1 fruit fly cellular context compared by ENCODE assay signal in genomic region chr3R:30718442-30718841, dm6.
A peak's percentile ranks its signal among the peaks of the same experiment; 100 is the strongest.
TF ChIP-seq lines count a peak whose summit lies in the region.

No protein-coding gene starts in this region.

TF ChIP-seq in whole organism, embryonic, 481 proteins besides CTCF, POLR2A, EP300 and RAD21 (continued from another document and continues in another):
- TF ChIP-seq CG7372 (GFP tag; IDR thresholded peaks at IDR 0.05; lab: Robert Waterston, UW): no peak
- TF ChIP-seq CG34224 (GFP tag; IDR thresholded peaks at IDR 0.05; lab: Robert Waterston, UW; ENCODE audit: partially characterized antibody): no peak
- TF ChIP-seq Dip2 (GFP tag; IDR thresholded peaks at IDR 0.05; lab: Robert Waterston, UW): no peak
- TF ChIP-seq eve (GFP tag; optimal IDR thresholded peaks at IDR 0.05; lab: Kevin White, UChicago): no peak
- no peak for TF ChIP-seq CG43689 (GFP tag; IDR thresholded peaks at IDR 0.05; lab: Robert Waterston, UW)
- no peak for TF ChIP-seq Dref (GFP tag; IDR thresholded peaks at IDR 0.05; lab: Robert Waterston, UW)
- no peak for TF ChIP-seq crol (GFP tag; IDR thresholded peaks at IDR 0.05; lab: Robert Waterston, UW)
- TF ChIP-seq tgo (GFP tag; IDR thresholded peaks at IDR 0.05; lab: Robert Waterston, UW): peak; percentile 37; the same call in 1 of the 3 replicates
- no peak for TF ChIP-seq scrt (GFP tag; optimal IDR thresholded peaks at IDR 0.05; lab: Kevin White, UChicago)
- no peak for TF ChIP-seq pfk (GFP tag; optimal IDR thresholded peaks at IDR 0.05; lab: Kevin White, UChicago)
- no peak for TF ChIP-seq Dp (GFP tag; optimal IDR thresholded peaks at IDR 0.05; lab: Kevin White, UChicago)
- no peak for TF ChIP-seq CG7745 (tag; optimal IDR thresholded peaks at IDR 0.05; lab: Kevin White, UChicago)
- no peak for TF ChIP-seq chinmo (GFP tag; IDR thresholded peaks at IDR 0.05; lab: Robert Waterston, UW; ENCODE audit: partially characterized antibody)
- no peak for TF ChIP-seq CG34376 (GFP tag; optimal IDR thresholded peaks at IDR 0.05; lab: Kevin White, UChicago)
- no peak for TF ChIP-seq Lim3 (GFP tag; IDR thresholded peaks at IDR 0.05; lab: Robert Waterston, UW)
- no peak for TF ChIP-seq gcm2 (GFP tag; optimal IDR thresholded peaks at IDR 0.05; lab: Kevin White, UChicago)
- TF ChIP-seq CG6683 (GFP tag; optimal IDR thresholded peaks at IDR 0.05; lab: Kevin White, UChicago): no peak
- TF ChIP-seq Blimp-1 (GFP tag; optimal IDR thresholded peaks at IDR 0.05; lab: Kevin White, UChicago): peak; percentile 41
- no peak for TF ChIP-seq Drgx (GFP tag; IDR thresholded peaks at IDR 0.05; lab: Robert Waterston, UW)
- no peak for TF ChIP-seq Bteb2 (GFP tag; optimal IDR thresholded peaks at IDR 0.05; lab: Kevin White, UChicago)
- TF ChIP-seq sens-2 (GFP tag; IDR thresholded peaks at IDR 0.05; lab: Robert Waterston, UW): 0 out of 2 replicates have a peak, but pooled peaks have one; percentile 15
- TF ChIP-seq pros (GFP tag; optimal IDR thresholded peaks at IDR 0.05; lab: Kevin White, UChicago): no peak
- no peak for TF ChIP-seq CG10274 (GFP tag; optimal IDR thresholded peaks at IDR 0.05; lab: Kevin White, UChicago)
- TF ChIP-seq ham (GFP tag; IDR thresholded peaks at IDR 0.05; lab: Robert Waterston, UW): no peak
- no peak for TF ChIP-seq Ada2b (GFP tag; IDR thresholded peaks at IDR 0.05; lab: Robert Waterston, UW)
- TF ChIP-seq Xbp1 (GFP tag; optimal IDR thresholded peaks at IDR 0.05; lab: Kevin White, UChicago): peak; percentile 16
- TF ChIP-seq Ptx1 (GFP tag; IDR thresholded peaks at IDR 0.05; lab: Robert Waterston, UW): peak; percentile 54; the same call in 1 of the 2 replicates
- no peak for TF ChIP-seq MESR4 (GFP tag; optimal IDR thresholded peaks at IDR 0.05; lab: Kevin White, UChicago)
- TF ChIP-seq CG14710 (tag; optimal IDR thresholded peaks at IDR 0.05; lab: Kevin White, UChicago): peak; percentile 14
- no peak for TF ChIP-seq CG6272 (GFP tag; IDR thresholded peaks at IDR 0.05; lab: Robert Waterston, UW)
- TF ChIP-seq abd-A (tag; optimal IDR thresholded peaks at IDR 0.05; lab: Kevin White, UChicago): no peak
- no peak for TF ChIP-seq CG10147 (GFP tag; optimal IDR thresholded peaks at IDR 0.05; lab: Kevin White, UChicago)
- TF ChIP-seq sisA (GFP tag; IDR thresholded peaks at IDR 0.05; lab: Robert Waterston, UW): 0 out of 2 replicates have a peak, but pooled peaks have one; percentile 24
- no peak for TF ChIP-seq ftz-f1 (GFP tag; optimal IDR thresholded peaks at IDR 0.05; lab: Kevin White, UChicago)
- TF ChIP-seq CkIIα-i1 (GFP tag; IDR thresholded peaks at IDR 0.05; lab: Robert Waterston, UW): no peak
- TF ChIP-seq BEAF-32 (GFP tag; optimal IDR thresholded peaks at IDR 0.05; lab: Kevin White, UChicago): no peak
- TF ChIP-seq CG14441 (GFP tag; IDR thresholded peaks at IDR 0.05; lab: Robert Waterston, UW): no peak
- no peak for TF ChIP-seq Elba2 (GFP tag; optimal IDR thresholded peaks at IDR 0.05; lab: Kevin White, UChicago)
- no peak for TF ChIP-seq gce (GFP tag; IDR thresholded peaks at IDR 0.05; lab: Robert Waterston, UW)
- 0 out of 2 replicates have a peak, but pooled peaks have one; percentile 43 for TF ChIP-seq ap (GFP tag; IDR thresholded peaks at IDR 0.05; lab: Robert Waterston, UW)
- TF ChIP-seq CG8089 (GFP tag; optimal IDR thresholded peaks at IDR 0.05; lab: Kevin White, UChicago): no peak
- TF ChIP-seq Side (GFP tag; optimal IDR thresholded peaks at IDR 0.05; lab: Kevin White, UChicago): no peak
- TF ChIP-seq C15 (GFP tag; IDR thresholded peaks at IDR 0.05; lab: Robert Waterston, UW): no peak
- TF ChIP-seq CG3281 (GFP tag; optimal IDR thresholded peaks at IDR 0.05; lab: Kevin White, UChicago): no peak
- no peak for TF ChIP-seq usp (GFP tag; optimal IDR thresholded peaks at IDR 0.05; lab: Kevin White, UChicago)
- TF ChIP-seq NC2β (GFP tag; optimal IDR thresholded peaks at IDR 0.05; lab: Kevin White, UChicago): no peak
- no peak for TF ChIP-seq Atf6 (GFP tag; IDR thresholded peaks at IDR 0.05; lab: Robert Waterston, UW)
- no peak for TF ChIP-seq vfl (GFP tag; optimal IDR thresholded peaks at IDR 0.05; lab: Kevin White, UChicago)
- no peak for TF ChIP-seq CG10543 (GFP tag; optimal IDR thresholded peaks at IDR 0.05; lab: Kevin White, UChicago)
- no peak for TF ChIP-seq CG7786 (GFP tag; optimal IDR thresholded peaks at IDR 0.05; lab: Kevin White, UChicago)
- no peak for TF ChIP-seq ems (GFP tag; optimal IDR thresholded peaks at IDR 0.05; lab: Kevin White, UChicago)
- TF ChIP-seq CG17328 (GFP tag; IDR thresholded peaks at IDR 0.05; lab: Robert Waterston, UW): peak; percentile 50
- no peak for TF ChIP-seq Nf-YA (GFP tag; IDR thresholded peaks at IDR 0.05; lab: Robert Waterston, UW)
- TF ChIP-seq lbe (GFP tag; optimal IDR thresholded peaks at IDR 0.05; lab: Kevin White, UChicago): no peak
- no peak for TF ChIP-seq tio (GFP tag; optimal IDR thresholded peaks at IDR 0.05; lab: Kevin White, UChicago)
- TF ChIP-seq CG7271 (tag; optimal IDR thresholded peaks at IDR 0.05; lab: Kevin White, UChicago): no peak
- TF ChIP-seq fu2 (GFP tag; optimal IDR thresholded peaks at IDR 0.05; lab: Kevin White, UChicago): no peak
- no peak for TF ChIP-seq Chrac-16 (GFP tag; optimal IDR thresholded peaks at IDR 0.05; lab: Kevin White, UChicago)
- TF ChIP-seq D (optimal IDR thresholded peaks at IDR 0.05; lab: Kevin White, UChicago): no peak
- no peak for TF ChIP-seq D (GFP tag; optimal IDR thresholded peaks at IDR 0.05; lab: Kevin White, UChicago)
- peak; percentile 46 for TF ChIP-seq dmrt11E (tag; optimal IDR thresholded peaks at IDR 0.05; lab: Kevin White, UChicago)
- TF ChIP-seq CG30020 (tag; optimal IDR thresholded peaks at IDR 0.05; lab: Kevin White, UChicago): no peak
- no peak for TF ChIP-seq CG6854 (GFP tag; optimal IDR thresholded peaks at IDR 0.05; lab: Kevin White, UChicago)
- TF ChIP-seq CG8281 (tag; optimal IDR thresholded peaks at IDR 0.05; lab: Kevin White, UChicago): no peak
- TF ChIP-seq btn (GFP tag; optimal IDR thresholded peaks at IDR 0.05; lab: Kevin White, UChicago): no peak
- no peak for TF ChIP-seq CG31224 (GFP tag; IDR thresholded peaks at IDR 0.05; lab: Robert Waterston, UW)
- TF ChIP-seq CG2678 (tag; optimal IDR thresholded peaks at IDR 0.05; lab: Kevin White, UChicago): peak; percentile 33
- TF ChIP-seq CG12219 (GFP tag; optimal IDR thresholded peaks at IDR 0.05; lab: Kevin White, UChicago): peak; percentile 8
- TF ChIP-seq trh (GFP tag; optimal IDR thresholded peaks at IDR 0.05; lab: Kevin White, UChicago): no peak
- no peak for TF ChIP-seq mirr (GFP tag; optimal IDR thresholded peaks at IDR 0.05; lab: Kevin White, UChicago)
- no peak for TF ChIP-seq lola (GFP tag; optimal IDR thresholded peaks at IDR 0.05; lab: Kevin White, UChicago)
- TF ChIP-seq CG17361 (GFP tag; IDR thresholded peaks at IDR 0.05; lab: Robert Waterston, UW): no peak
- TF ChIP-seq Bdp1 (GFP tag; optimal IDR thresholded peaks at IDR 0.05; lab: Kevin White, UChicago): no peak
- TF ChIP-seq Asciz (GFP tag; optimal IDR thresholded peaks at IDR 0.05; lab: Kevin White, UChicago): no peak
- TF ChIP-seq Hmr (GFP tag; optimal IDR thresholded peaks at IDR 0.05; lab: Kevin White, UChicago): no peak
- TF ChIP-seq ken (GFP tag; IDR thresholded peaks at IDR 0.05; lab: Robert Waterston, UW): no peak
- no peak for TF ChIP-seq CG18619 (GFP tag; optimal IDR thresholded peaks at IDR 0.05; lab: Kevin White, UChicago)
- TF ChIP-seq Ssrp (tag; optimal IDR thresholded peaks at IDR 0.05; lab: Kevin White, UChicago): no peak
- no peak for TF ChIP-seq CG31365 (tag; optimal IDR thresholded peaks at IDR 0.05; lab: Kevin White, UChicago)
- TF ChIP-seq CG13424 (tag; optimal IDR thresholded peaks at IDR 0.05; lab: Kevin White, UChicago): peak; percentile 8
- no peak for TF ChIP-seq CG9797 (GFP tag; optimal IDR thresholded peaks at IDR 0.05; lab: Kevin White, UChicago)
- TF ChIP-seq Trl (optimal IDR thresholded peaks at IDR 0.05; lab: Kevin White, UChicago): no peak
- TF ChIP-seq Trl (GFP tag; optimal IDR thresholded peaks at IDR 0.05; lab: Kevin White, UChicago): no peak
- no peak for TF ChIP-seq CG13123 (GFP tag; optimal IDR thresholded peaks at IDR 0.05; lab: Kevin White, UChicago)
- no peak for TF ChIP-seq CG8359 (GFP tag; optimal IDR thresholded peaks at IDR 0.05; lab: Kevin White, UChicago; ENCODE audit: borderline replicate concordance)
- TF ChIP-seq Sox102F (GFP tag; optimal IDR thresholded peaks at IDR 0.05; lab: Kevin White, UChicago): peak; percentile 43
- no peak for TF ChIP-seq bbx (GFP tag; IDR thresholded peaks at IDR 0.05; lab: Robert Waterston, UW; ENCODE audit: partially characterized antibody)
- no peak for TF ChIP-seq hbn (GFP tag; IDR thresholded peaks at IDR 0.05; lab: Robert Waterston, UW; ENCODE audit: partially characterized antibody)
- peak; percentile 91 for TF ChIP-seq Hey (tag; optimal IDR thresholded peaks at IDR 0.05; lab: Kevin White, UChicago)
- TF ChIP-seq Mrtf (GFP tag; IDR thresholded peaks at IDR 0.05; lab: Robert Waterston, UW): no peak
- TF ChIP-seq tup (GFP tag; optimal IDR thresholded peaks at IDR 0.05; lab: Kevin White, UChicago): no peak
- TF ChIP-seq ERR (GFP tag; optimal IDR thresholded peaks at IDR 0.05; lab: Kevin White, UChicago): no peak
- no peak for TF ChIP-seq pho (GFP tag; optimal IDR thresholded peaks at IDR 0.05; lab: Kevin White, UChicago)
- TF ChIP-seq D19A (tag; optimal IDR thresholded peaks at IDR 0.05; lab: Kevin White, UChicago): peak; percentile 32
- peak; percentile 48; the same call in 1 of the 2 replicates for TF ChIP-seq sob (GFP tag; IDR thresholded peaks at IDR 0.05; lab: Robert Waterston, UW)
- 0 out of 3 replicates have a peak, but pooled peaks have one; percentile 20 for TF ChIP-seq CG14050 (GFP tag; IDR thresholded peaks at IDR 0.05; lab: Robert Waterston, UW)
- TF ChIP-seq vvl (GFP tag; IDR thresholded peaks at IDR 0.05; lab: Robert Waterston, UW): peak; percentile 63
- TF ChIP-seq emc (GFP tag; optimal IDR thresholded peaks at IDR 0.05; lab: Kevin White, UChicago): no peak
- no peak for TF ChIP-seq CG11696 (GFP tag; IDR thresholded peaks at IDR 0.05; lab: Robert Waterston, UW)
- no peak for TF ChIP-seq dimm (GFP tag; IDR thresholded peaks at IDR 0.05; lab: Robert Waterston, UW)
- peak; percentile 65 for TF ChIP-seq Xrp1 (GFP tag; IDR thresholded peaks at IDR 0.05; lab: Robert Waterston, UW)
- TF ChIP-seq CG1832 (GFP tag; optimal IDR thresholded peaks at IDR 0.05; lab: Kevin White, UChicago): no peak
- no peak for TF ChIP-seq CG8944 (GFP tag; optimal IDR thresholded peaks at IDR 0.05; lab: Kevin White, UChicago)
- no peak for TF ChIP-seq CG10565 (GFP tag; optimal IDR thresholded peaks at IDR 0.05; lab: Kevin White, UChicago)
- TF ChIP-seq HHEX (GFP tag; optimal IDR thresholded peaks at IDR 0.05; lab: Kevin White, UChicago): no peak
- no peak for TF ChIP-seq tin (GFP tag; optimal IDR thresholded peaks at IDR 0.05; lab: Kevin White, UChicago)
- TF ChIP-seq CG1024 (GFP tag; IDR thresholded peaks at IDR 0.05; lab: Robert Waterston, UW): no peak
- no peak for TF ChIP-seq CG3163 (GFP tag; optimal IDR thresholded peaks at IDR 0.05; lab: Kevin White, UChicago)
- TF ChIP-seq Usf (GFP tag; optimal IDR thresholded peaks at IDR 0.05; lab: Kevin White, UChicago): no peak
- TF ChIP-seq CG7928 (GFP tag; optimal IDR thresholded peaks at IDR 0.05; lab: Kevin White, UChicago): no peak
- no peak for TF ChIP-seq CG6654 (GFP tag; optimal IDR thresholded peaks at IDR 0.05; lab: Kevin White, UChicago)
- TF ChIP-seq z (GFP tag; IDR thresholded peaks at IDR 0.05; lab: Robert Waterston, UW): no peak
- no peak for TF ChIP-seq CG3065 (GFP tag; optimal IDR thresholded peaks at IDR 0.05; lab: Kevin White, UChicago)
- TF ChIP-seq CG6175 (GFP tag; IDR thresholded peaks at IDR 0.05; lab: Robert Waterston, UW): no peak
- TF ChIP-seq CG3407 (GFP tag; optimal IDR thresholded peaks at IDR 0.05; lab: Kevin White, UChicago): peak; percentile 32
- TF ChIP-seq bcd (GFP tag; optimal IDR thresholded peaks at IDR 0.05; lab: Kevin White, UChicago): no peak
- TF ChIP-seq dpn (GFP tag; optimal IDR thresholded peaks at IDR 0.05; lab: Kevin White, UChicago): no peak
- no peak for TF ChIP-seq CG11085 (GFP tag; IDR thresholded peaks at IDR 0.05; lab: Robert Waterston, UW)
- no peak for TF ChIP-seq seq (GFP tag; IDR thresholded peaks at IDR 0.05; lab: Robert Waterston, UW)
- no peak for TF ChIP-seq nerfin-2 (GFP tag; IDR thresholded peaks at IDR 0.05; lab: Robert Waterston, UW; ENCODE audit: partially characterized antibody)
- no peak for TF ChIP-seq da (GFP tag; optimal IDR thresholded peaks at IDR 0.05; lab: Kevin White, UChicago)
- peak; percentile 50 for TF ChIP-seq gem (tag; optimal IDR thresholded peaks at IDR 0.05; lab: Kevin White, UChicago)
- TF ChIP-seq CG7839 (tag; optimal IDR thresholded peaks at IDR 0.05; lab: Kevin White, UChicago): peak; percentile 30
- TF ChIP-seq CG17186 (GFP tag; optimal IDR thresholded peaks at IDR 0.05; lab: Kevin White, UChicago): no peak
- no peak for TF ChIP-seq psq (GFP tag; optimal IDR thresholded peaks at IDR 0.05; lab: Kevin White, UChicago)
- no peak for TF ChIP-seq sc (optimal IDR thresholded peaks at IDR 0.05; lab: Kevin White, UChicago)
- TF ChIP-seq sc (GFP tag; optimal IDR thresholded peaks at IDR 0.05; lab: Kevin White, UChicago): peak; percentile 8
- TF ChIP-seq gro (GFP tag; optimal IDR thresholded peaks at IDR 0.05; lab: Kevin White, UChicago): no peak
- TF ChIP-seq CG30403 (GFP tag; optimal IDR thresholded peaks at IDR 0.05; lab: Kevin White, UChicago): peak; percentile 14
- no peak for TF ChIP-seq Lhr (GFP tag; optimal IDR thresholded peaks at IDR 0.05; lab: Kevin White, UChicago)
- no peak for TF ChIP-seq trem (tag; optimal IDR thresholded peaks at IDR 0.05; lab: Kevin White, UChicago)
- TF ChIP-seq CG5180 (GFP tag; optimal IDR thresholded peaks at IDR 0.05; lab: Kevin White, UChicago): no peak
- TF ChIP-seq Hr78 (GFP tag; optimal IDR thresholded peaks at IDR 0.05; lab: Kevin White, UChicago): no peak
- TF ChIP-seq wdn (GFP tag; IDR thresholded peaks at IDR 0.05; lab: Robert Waterston, UW): no peak
- TF ChIP-seq prd (optimal IDR thresholded peaks at IDR 0.05; lab: Kevin White, UChicago): no peak
- TF ChIP-seq prd (GFP tag; IDR thresholded peaks at IDR 0.05; lab: Robert Waterston, UW): peak; percentile 71; the same call in 2 of the 3 replicates
- no peak for TF ChIP-seq CG16815 (GFP tag; optimal IDR thresholded peaks at IDR 0.05; lab: Kevin White, UChicago)
- no peak for TF ChIP-seq CG11560 (tag; IDR thresholded peaks at IDR 0.05; lab: Robert Waterston, UW)
- no peak for TF ChIP-seq Fer1 (GFP tag; optimal IDR thresholded peaks at IDR 0.05; lab: Kevin White, UChicago)
